Worm (Caenorhabditis elegans) whole organism, dauer: ENCODE data around the gene K08B12.1.

ENCODE experiments used
- unc-62 ChIP-seq: sonication (generic microtip); optimal IDR thresholded peaks from 2 replicates; lab custom pipeline; 2017; ENCODE audit warnings: missing biosample characterization, missing genetic modification reagents, missing genetic modification characterization

K08B12.1 gene

ce11 chrV:6225745-6226528, 33.2 kb upstream of the K08B12.1 start:
- no peak for TF ChIP-seq unc-62 (GFP tag; lab: Kevin White, UChicago)

ce11 chrV:6226530-6227125, 32.5 kb upstream of the K08B12.1 start, which contains the start of gene W06H8.6:
Gene W06H8.6, minus strand, starts transcription at chrV:6227010.
- TF ChIP-seq unc-62 (GFP tag; lab: Kevin White, UChicago): no peak

ce11 chrV:6227326-6228246, 31.6 kb upstream of the K08B12.1 start:
- no peak for TF ChIP-seq unc-62 (GFP tag; lab: Kevin White, UChicago)

ce11 chrV:6228400-6228895, 30.7 kb upstream of the K08B12.1 start:
- no peak for TF ChIP-seq unc-62 (GFP tag; lab: Kevin White, UChicago)

ce11 chrV:6228920-6229456, 30.2 kb upstream of the K08B12.1 start:
- no peak for TF ChIP-seq unc-62 (GFP tag; lab: Kevin White, UChicago)

ce11 chrV:6229457-6229949, 29.7 kb upstream of the K08B12.1 start:
- TF ChIP-seq unc-62 (GFP tag; lab: Kevin White, UChicago): no peak

- no peak for TF ChIP-seq unc-62 (GFP tag; lab: Kevin White, UChicago)
Observed at ce11 chrV:6230629-6231229, 28.4 kb upstream of the K08B12.1 start.

- TF ChIP-seq unc-62 (GFP tag; lab: Kevin White, UChicago): no peak
Observed at ce11 chrV:6231902-6232340, 27.2 kb upstream of the K08B12.1 start.

ce11 chrV:6232886-6233285, 26.3 kb upstream of the K08B12.1 start:
- TF ChIP-seq unc-62 (GFP tag; lab: Kevin White, UChicago): no peak

ce11 chrV:6233952-6234351, 25.2 kb upstream of the K08B12.1 start:
- TF ChIP-seq unc-62 (GFP tag; lab: Kevin White, UChicago): no peak

- TF ChIP-seq unc-62 (GFP tag; lab: Kevin White, UChicago): no peak
Observed at ce11 chrV:6234876-6235275, 24.3 kb upstream of the K08B12.1 start, which contains the start of gene K08B12.3. Gene K08B12.3, plus strand, starts transcription at chrV:6235176.

ce11 chrV:6238347-6238746, 20.8 kb upstream of the K08B12.1 start:
- no peak for TF ChIP-seq unc-62 (GFP tag; lab: Kevin White, UChicago)

ce11 chrV:6239855-6240254, 19.3 kb upstream of the K08B12.1 start:
- TF ChIP-seq unc-62 (GFP tag; lab: Kevin White, UChicago): no peak

ce11 chrV:6240735-6241134, 18.4 kb upstream of the K08B12.1 start:
- TF ChIP-seq unc-62 (GFP tag; lab: Kevin White, UChicago): no peak

- no peak for TF ChIP-seq unc-62 (GFP tag; lab: Kevin White, UChicago)
Observed at ce11 chrV:6243260-6243659, 15.9 kb upstream of the K08B12.1 start.
